Worm (Caenorhabditis elegans): Measurements from ENCODE around the gene C45B2.1.

C45B2.1 gene

ce11 chrX:6088718-6089117 is 2.8 kb downstream of the C45B2.1 start:
- TF ChIP-seq crh-2 (tag; optimal IDR thresholded peaks at IDR 0.05) (peak; percentile 3), peb-1 (tag; optimal IDR thresholded peaks at IDR 0.05) (no peak), Y55F3AM.14 (GFP tag; optimal IDR thresholded peaks at IDR 0.05) (no peak), lin-13 (GFP tag; optimal IDR thresholded peaks at IDR 0.05) (peak; percentile 25), nhr-23 (tag; optimal IDR thresholded peaks at IDR 0.05) (no peak), fos-1 (tag; optimal IDR thresholded peaks at IDR 0.05) (peak; percentile 13), sma-3 (GFP tag; optimal IDR thresholded peaks at IDR 0.05) (peak; percentile 45), unc-62 (GFP tag; optimal IDR thresholded peaks at IDR 0.05) (no peak), unc-39 (tag; optimal IDR thresholded peaks at IDR 0.05) (no peak), ceh-16 (tag; optimal IDR thresholded peaks at IDR 0.05) (no peak), nhr-11 (tag; optimal IDR thresholded peaks at IDR 0.05) (peak; percentile 75), nhr-21 (tag; optimal IDR thresholded peaks at IDR 0.05) (peak; percentile 44)

DNA sequence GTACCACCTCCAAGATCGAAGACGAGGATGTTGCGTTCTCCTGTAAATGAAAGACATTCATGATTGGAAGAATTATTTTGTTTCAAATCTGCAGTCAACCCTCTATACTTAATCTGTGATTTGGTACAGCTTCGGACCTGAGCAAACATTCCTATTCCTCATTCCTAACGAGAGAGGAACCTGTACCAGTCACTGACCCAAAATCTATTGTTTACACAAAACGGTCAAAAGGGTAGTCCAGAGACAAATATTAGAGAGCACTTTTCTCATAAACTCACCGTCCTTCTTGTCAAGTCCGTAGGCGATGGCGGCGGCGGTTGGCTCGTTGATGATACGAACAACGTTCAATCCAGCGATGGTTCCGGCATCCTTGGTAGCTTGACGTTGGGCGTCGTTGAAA is 4.9 kb downstream of the C45B2.1 start:
- TF ChIP-seq mab-5 (tag; optimal IDR thresholded peaks at IDR 0.05), result no peak
- TF ChIP-seq blmp-1 (tag; optimal IDR thresholded peaks at IDR 0.05; ENCODE audit: insufficient read depth), result no peak
- TF ChIP-seq peb-1 (tag; optimal IDR thresholded peaks at IDR 0.05), result no peak
- TF ChIP-seq R02D3.7 (tag; optimal IDR thresholded peaks at IDR 0.05), result no peak
- TF ChIP-seq ama-1 (optimal IDR thresholded peaks at IDR 0.05), result no peak
- TF ChIP-seq elt-1 (tag; optimal IDR thresholded peaks at IDR 0.05), result no peak
- no peak for TF ChIP-seq aly-2 (tag; optimal IDR thresholded peaks at IDR 0.05)
- TF ChIP-seq ceh-82 (tag; optimal IDR thresholded peaks at IDR 0.05), result no peak
- TF ChIP-seq dmd-4 (tag; optimal IDR thresholded peaks at IDR 0.05), result no peak
- TF ChIP-seq nhr-77 (tag; optimal IDR thresholded peaks at IDR 0.05), result no peak
- no peak for TF ChIP-seq mdl-1 (tag; optimal IDR thresholded peaks at IDR 0.05)
- TF ChIP-seq nhr-6 (tag; optimal IDR thresholded peaks at IDR 0.05), result no peak
- TF ChIP-seq lin-13 (GFP tag; optimal IDR thresholded peaks at IDR 0.05), result no peak
- TF ChIP-seq nhr-237 (tag; optimal IDR thresholded peaks at IDR 0.05), result no peak
- TF ChIP-seq nhr-21 (tag; optimal IDR thresholded peaks at IDR 0.05), result no peak
- TF ChIP-seq nhr-11 (tag; optimal IDR thresholded peaks at IDR 0.05), result no peak
- no peak for TF ChIP-seq snpc-4 (tag; optimal IDR thresholded peaks at IDR 0.05)
- TF ChIP-seq sma-3 (GFP tag; optimal IDR thresholded peaks at IDR 0.05), result no peak
- TF ChIP-seq nhr-23 (tag; optimal IDR thresholded peaks at IDR 0.05), result no peak
- no peak for TF ChIP-seq sma-9 (GFP tag; optimal IDR thresholded peaks at IDR 0.05)
- no peak for TF ChIP-seq sma-9 (tag; optimal IDR thresholded peaks at IDR 0.05)

ce11 chrX:6091967-6092366 is 6.0 kb downstream of the C45B2.1 start, which contains the start of gene hsp-3:
hsp-3 (minus strand) TSS chrX:6092124.
- TF ChIP-seq sma-9 (GFP tag; optimal IDR thresholded peaks at IDR 0.05), result peak; percentile 97
- no peak for TF ChIP-seq sma-9 (tag; optimal IDR thresholded peaks at IDR 0.05)
- peak; percentile 92 to 96 for TF ChIP-seq lsy-2 (tag; optimal IDR thresholded peaks at IDR 0.05)
- TF ChIP-seq nhr-21 (tag; optimal IDR thresholded peaks at IDR 0.05), result peak; percentile 96
- peak; percentile 96 for TF ChIP-seq fos-1 (tag; optimal IDR thresholded peaks at IDR 0.05)
- TF ChIP-seq nhr-129 (tag; optimal IDR thresholded peaks at IDR 0.05), result peak; percentile 98
- peak; percentile 40 for TF ChIP-seq nhr-23 (tag; optimal IDR thresholded peaks at IDR 0.05)
- TF ChIP-seq mdl-1 (tag; optimal IDR thresholded peaks at IDR 0.05), result peak; percentile 76 to 88
- TF ChIP-seq mbf-1 (tag; optimal IDR thresholded peaks at IDR 0.05), result no peak
- peak; percentile 93 for TF ChIP-seq lin-13 (GFP tag; optimal IDR thresholded peaks at IDR 0.05)
- TF ChIP-seq sem-4 (tag; optimal IDR thresholded peaks at IDR 0.05), result peak; percentile 89
- TF ChIP-seq zag-1 (tag; optimal IDR thresholded peaks at IDR 0.05), result peak; percentile 80
- TF ChIP-seq nhr-11 (tag; optimal IDR thresholded peaks at IDR 0.05), result no peak
- TF ChIP-seq ceh-16 (tag; optimal IDR thresholded peaks at IDR 0.05), result peak; percentile 97
- TF ChIP-seq mab-5 (tag; optimal IDR thresholded peaks at IDR 0.05), result peak; percentile 94
- TF ChIP-seq nhr-237 (tag; optimal IDR thresholded peaks at IDR 0.05), result peak; percentile 73
- peak; percentile 100 for TF ChIP-seq crh-2 (tag; optimal IDR thresholded peaks at IDR 0.05)
- TF ChIP-seq F13H6.1 (tag; optimal IDR thresholded peaks at IDR 0.05), result peak; percentile 96
- TF ChIP-seq skn-1 (tag; optimal IDR thresholded peaks at IDR 0.05), result no peak
- TF ChIP-seq lin-11 (tag; optimal IDR thresholded peaks at IDR 0.05), result peak; percentile 96
- TF ChIP-seq Y55F3AM.14 (GFP tag; optimal IDR thresholded peaks at IDR 0.05), result peak; percentile 88
- no peak for TF ChIP-seq ama-1 (optimal IDR thresholded peaks at IDR 0.05)
- peak; percentile 98 for TF ChIP-seq unc-55 (GFP tag; optimal IDR thresholded peaks at IDR 0.05)
- peak; percentile 98 for TF ChIP-seq sma-3 (GFP tag; optimal IDR thresholded peaks at IDR 0.05)
- peak; percentile 69 for TF ChIP-seq snpc-4 (tag; optimal IDR thresholded peaks at IDR 0.05)
- TF ChIP-seq ZK546.5 (tag; optimal IDR thresholded peaks at IDR 0.05), result peak; percentile 24
- no peak for TF ChIP-seq lin-39 (tag; optimal IDR thresholded peaks at IDR 0.05)
- peak; percentile 78 for TF ChIP-seq ceh-82 (tag; optimal IDR thresholded peaks at IDR 0.05)
- TF ChIP-seq nhr-77 (tag; optimal IDR thresholded peaks at IDR 0.05), result peak; percentile 77
- TF ChIP-seq C34F6.9 (tag; optimal IDR thresholded peaks at IDR 0.05), result peak; percentile 94
- peak; percentile 86 for TF ChIP-seq ztf-4 (tag; optimal IDR thresholded peaks at IDR 0.05)
- TF ChIP-seq ztf-1 (GFP tag; conservative IDR thresholded peaks at IDR 0.05), result no peak
- TF ChIP-seq unc-62 (GFP tag; optimal IDR thresholded peaks at IDR 0.05), result peak; percentile 47
- TF ChIP-seq dmd-4 (tag; optimal IDR thresholded peaks at IDR 0.05), result no peak
- no peak for TF ChIP-seq aly-2 (tag; optimal IDR thresholded peaks at IDR 0.05)
- TF ChIP-seq peb-1 (tag; optimal IDR thresholded peaks at IDR 0.05), result no peak
- peak; percentile 86 for TF ChIP-seq gmeb-1 (tag; optimal IDR thresholded peaks at IDR 0.05)
- peak; percentile 64 for TF ChIP-seq nhr-10 (tag; optimal IDR thresholded peaks at IDR 0.05)
- TF ChIP-seq ztf-11 (tag; optimal IDR thresholded peaks at IDR 0.05), result no peak
- peak; percentile 9 for TF ChIP-seq nhr-12 (tag; optimal IDR thresholded peaks at IDR 0.05)
- TF ChIP-seq nhr-6 (tag; optimal IDR thresholded peaks at IDR 0.05), result peak; percentile 85
- TF ChIP-seq alr-1 (tag; optimal IDR thresholded peaks at IDR 0.05), result no peak
- peak; percentile 74 for TF ChIP-seq blmp-1 (tag; optimal IDR thresholded peaks at IDR 0.05; ENCODE audit: insufficient read depth)
- TF ChIP-seq elt-1 (tag; optimal IDR thresholded peaks at IDR 0.05), result peak; percentile 50
- peak; percentile 26 for TF ChIP-seq R02D3.7 (tag; optimal IDR thresholded peaks at IDR 0.05)
- TF ChIP-seq unc-39 (tag; optimal IDR thresholded peaks at IDR 0.05), result peak; percentile 53
